Fruit fly (Drosophila melanogaster): ENCODE measurements around the gene Cmpk.

The Cmpk gene

dm6 chr3R:26072477-26072876 is 17.2 kb upstream of the Cmpk start (continued):
- TF ChIP-seq sens (GFP tag): peak; percentile 85
- TF ChIP-seq zen2 (GFP tag; IDR thresholded peaks at IDR 0.05; ENCODE audit: partially characterized antibody): no peak
- TF ChIP-seq CG1792 (GFP tag; optimal IDR thresholded peaks at IDR 0.05): no peak
- TF ChIP-seq CG10321 (GFP tag; IDR thresholded peaks at IDR 0.05): no peak
- TF ChIP-seq fd64A (GFP tag; optimal IDR thresholded peaks at IDR 0.05): no peak
- no peak for TF ChIP-seq br (optimal IDR thresholded peaks at IDR 0.05)
- TF ChIP-seq sug (tag; optimal IDR thresholded peaks at IDR 0.05): no peak
- TF ChIP-seq pnt (GFP tag; optimal IDR thresholded peaks at IDR 0.05): no peak
- peak; percentile 49; the same call in 2 of the 3 replicates for TF ChIP-seq tgo (GFP tag; IDR thresholded peaks at IDR 0.05)
- peak; percentile 51 for TF ChIP-seq gem (tag; optimal IDR thresholded peaks at IDR 0.05)
- no peak for TF ChIP-seq kni (GFP tag; optimal IDR thresholded peaks at IDR 0.05)
- no peak for TF ChIP-seq Fer3 (tag; optimal IDR thresholded peaks at IDR 0.05)
- no peak for TF ChIP-seq CG33213 (GFP tag; optimal IDR thresholded peaks at IDR 0.05)
- no peak for TF ChIP-seq CG6765 (GFP tag; optimal IDR thresholded peaks at IDR 0.05)
- no peak for TF ChIP-seq CG10565 (GFP tag; optimal IDR thresholded peaks at IDR 0.05)
- TF ChIP-seq CG17802 (tag; optimal IDR thresholded peaks at IDR 0.05): no peak
- TF ChIP-seq CG3726 (GFP tag; IDR thresholded peaks at IDR 0.05): no peak
- TF ChIP-seq prd (optimal IDR thresholded peaks at IDR 0.05): no peak
- TF ChIP-seq prd (GFP tag; IDR thresholded peaks at IDR 0.05): peak; percentile 63; the same call in 2 of the 3 replicates
- TF ChIP-seq CG8290 (GFP tag; optimal IDR thresholded peaks at IDR 0.05): no peak
- no peak for TF ChIP-seq CG8290 (tag; optimal IDR thresholded peaks at IDR 0.05)
- no peak for TF ChIP-seq aop (GFP tag; IDR thresholded peaks at IDR 0.05)
- no peak for TF ChIP-seq CG16863 (GFP tag; optimal IDR thresholded peaks at IDR 0.05)
- peak; percentile 46; the same call in 1 of the 2 replicates for TF ChIP-seq HLH3B (GFP tag; IDR thresholded peaks at IDR 0.05)
- TF ChIP-seq Hsf (GFP tag; optimal IDR thresholded peaks at IDR 0.05): peak; percentile 10
- TF ChIP-seq Taf1 (GFP tag; IDR thresholded peaks at IDR 0.05): no peak
- TF ChIP-seq NK7.1 (GFP tag; optimal IDR thresholded peaks at IDR 0.05): no peak
- no peak for TF ChIP-seq CG10543 (GFP tag; optimal IDR thresholded peaks at IDR 0.05)
- TF ChIP-seq CG16779 (GFP tag; IDR thresholded peaks at IDR 0.05): no peak
- TF ChIP-seq cwo (GFP tag; optimal IDR thresholded peaks at IDR 0.05): no peak
- TF ChIP-seq Scr (GFP tag; IDR thresholded peaks at IDR 0.05; ENCODE audit: partially characterized antibody): no peak
- no peak for TF ChIP-seq Kr (GFP tag; optimal IDR thresholded peaks at IDR 0.05)
- TF ChIP-seq bigmax (GFP tag; optimal IDR thresholded peaks at IDR 0.05): no peak
- peak; percentile 39 for TF ChIP-seq Ssrp (tag; optimal IDR thresholded peaks at IDR 0.05)
- TF ChIP-seq CG17829 (tag; optimal IDR thresholded peaks at IDR 0.05): peak; percentile 20
- no peak for TF ChIP-seq Lpt (GFP tag; optimal IDR thresholded peaks at IDR 0.05)
- TF ChIP-seq odd (GFP tag; optimal IDR thresholded peaks at IDR 0.05): no peak
- no peak for TF ChIP-seq Asciz (GFP tag; optimal IDR thresholded peaks at IDR 0.05)
- no peak for TF ChIP-seq CG7839 (tag; optimal IDR thresholded peaks at IDR 0.05)
- TF ChIP-seq sim (GFP tag; IDR thresholded peaks at IDR 0.05): no peak
- peak; percentile 20 for TF ChIP-seq CG12391 (tag; optimal IDR thresholded peaks at IDR 0.05)
- no peak for TF ChIP-seq schlank (tag; optimal IDR thresholded peaks at IDR 0.05)
- TF ChIP-seq CG2129 (GFP tag; IDR thresholded peaks at IDR 0.05; ENCODE audit: partially characterized antibody): no peak
- TF ChIP-seq emc (GFP tag; optimal IDR thresholded peaks at IDR 0.05): no peak
- TF ChIP-seq CG13624 (GFP tag; optimal IDR thresholded peaks at IDR 0.05): no peak
- TF ChIP-seq otp (GFP tag; IDR thresholded peaks at IDR 0.05): 0 out of 3 replicates have a peak, but pooled peaks have one; percentile 22
- peak; percentile 51 to 72 for TF ChIP-seq bsh (GFP tag; optimal IDR thresholded peaks at IDR 0.05)
- no peak for TF ChIP-seq CG10267 (tag; optimal IDR thresholded peaks at IDR 0.05)
- TF ChIP-seq MESR4 (GFP tag; optimal IDR thresholded peaks at IDR 0.05): no peak
- no peak for TF ChIP-seq wdn (GFP tag; IDR thresholded peaks at IDR 0.05)
- peak in 1 of 2 experiments; percentile 6 for TF ChIP-seq dpn (GFP tag; optimal IDR thresholded peaks at IDR 0.05)
- no peak for TF ChIP-seq CG9797 (GFP tag; optimal IDR thresholded peaks at IDR 0.05)

Data from whole organism, embryonic.